Worm (Caenorhabditis elegans) whole organism, L1 larva: Measurements from ENCODE around the gene nex-2.

ENCODE experiments used
- ama-1 ChIP-seq: fragments of 150-350 bp; optimal IDR thresholded peaks from 2 replicates; lab custom pipeline; 2014
- grh-1 ChIP-seq: fragments of 200-800 bp; sonication (Bioruptor generic); IDR thresholded peaks from 2 replicates; pipeline ENCODE4 v1.3.6; 2022; ENCODE audit warnings: missing genetic modification reagents, missing genetic modification characterization, missing compliant biosample characterization
- nhr-28 ChIP-seq: fragments of 150-350 bp; optimal IDR thresholded peaks from 2 replicates; lab custom pipeline; 2014; ENCODE audit warnings: missing biosample characterization, missing genetic modification characterization
- sup-37 ChIP-seq: fragments of 200-800 bp; sonication (Bioruptor generic); optimal IDR thresholded peaks from 2 replicates; lab custom pipeline; 2018; ENCODE audit warnings: mild to moderate bottlenecking, missing genetic modification characterization, missing compliant biosample characterization
- unc-62 ChIP-seq: fragments of 150-350 bp; optimal IDR thresholded peaks from 2 replicates; lab custom pipeline; 2014; ENCODE audit warnings: missing biosample characterization, missing genetic modification reagents, missing genetic modification characterization

DNA sequence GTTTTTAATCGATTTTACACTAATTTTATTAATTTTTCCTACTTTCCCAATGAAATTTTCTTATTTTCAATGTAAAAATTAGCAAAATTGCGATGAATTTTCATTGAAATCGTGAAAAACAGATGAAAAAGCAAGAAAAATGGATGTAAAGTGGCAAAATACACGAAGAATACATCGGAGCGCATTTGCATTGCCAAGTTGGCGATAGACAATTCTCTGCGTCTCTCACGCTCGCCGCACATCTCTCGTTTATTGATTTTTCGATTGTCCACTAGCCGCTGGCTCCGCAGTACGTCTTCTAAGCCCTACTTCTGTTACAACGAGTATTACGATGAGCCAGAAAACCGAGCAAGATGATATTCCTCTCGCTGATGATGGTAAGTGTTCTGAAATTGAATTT is 11.5 kb downstream of the nex-2 start, which contains the start of gene unc-69:
- no peak for TF ChIP-seq ama-1 (lab: Kevin White, UChicago)
- TF ChIP-seq nhr-28 (tag; lab: Kevin White, UChicago) = no peak
- TF ChIP-seq unc-62 (GFP tag; lab: Kevin White, UChicago) = no peak
- TF ChIP-seq grh-1 = no peak
- no peak for TF ChIP-seq sup-37
